Fruit fly (Drosophila melanogaster): ENCODE results near the gene svp.

dm6 chr3R:12285589-12285988 lies 27.1 kb downstream of the svp start:
- TF ChIP-seq foxo (GFP tag; optimal IDR thresholded peaks at IDR 0.05) (no peak), Dif (GFP tag; optimal IDR thresholded peaks at IDR 0.05; ENCODE audit: partially characterized antibody) (no peak), Abd-B (GFP tag; optimal IDR thresholded peaks at IDR 0.05) (no peak), N (GFP tag; optimal IDR thresholded peaks at IDR 0.05) (no peak), CrebA (GFP tag; optimal IDR thresholded peaks at IDR 0.05; ENCODE audit: borderline replicate concordance) (no peak), CG32264 (GFP tag; optimal IDR thresholded peaks at IDR 0.05) (no peak), pan (optimal IDR thresholded peaks at IDR 0.05) (no peak), Hnf4 (GFP tag; optimal IDR thresholded peaks at IDR 0.05) (no peak), brk (GFP tag; optimal IDR thresholded peaks at IDR 0.05) (no peak), lola (GFP tag; optimal IDR thresholded peaks at IDR 0.05) (no peak)
